Worm (Caenorhabditis elegans) whole organism, midembryonic: ENCODE results near the gene ZK1320.3.

Source experiments
- T22C8.4 ChIP-seq: fragments of 200-800 bp; sonication (Bioruptor generic); IDR thresholded peaks from 2 replicates; pipeline ENCODE4 v1.3.6; 2022; ENCODE audit warnings: missing genetic modification characterization, missing compliant biosample characterization
- cog-1 ChIP-seq: sonication (generic microtip); optimal IDR thresholded peaks from 2 replicates; lab custom pipeline; 2016; ENCODE audit warnings: missing genetic modification characterization, missing compliant biosample characterization
- flt-1 ChIP-seq: fragments of 200-800 bp; sonication (Bioruptor generic); IDR thresholded peaks from 2 replicates; pipeline ENCODE4 v1.3.6; 2022; ENCODE audit warnings: missing genetic modification characterization, missing compliant biosample characterization
- med-1 ChIP-seq: sonication (generic microtip); optimal IDR thresholded peaks from 2 replicates; lab custom pipeline; 2017; ENCODE audit warnings: missing genetic modification characterization, mild to moderate bottlenecking, missing compliant biosample characterization, antibody characterized with exemption, missing genetic modification reagents; ENCODE audit not compliant: insufficient read depth
- ref-1 ChIP-seq: fragments of 200-800 bp; sonication (Bioruptor generic); conservative IDR thresholded peaks from 2 replicates; pipeline ENCODE4 v1.3.6; 2022; ENCODE audit warnings: missing genetic modification reagents, missing genetic modification characterization, missing compliant biosample characterization
- tab-1 ChIP-seq: fragments of 200-800 bp; sonication (Bioruptor generic); IDR thresholded peaks from 2 replicates; pipeline ENCODE4 v1.3.6; 2022; ENCODE audit warnings: missing genetic modification characterization, missing compliant biosample characterization
- ztf-23 ChIP-seq: fragments of 200-800 bp; sonication (Bioruptor generic); IDR thresholded peaks from 2 replicates; pipeline ENCODE4 v1.3.6; 2022; ENCODE audit warnings: missing genetic modification reagents, missing genetic modification characterization, missing compliant biosample characterization
- ztf-29 ChIP-seq: fragments of 200-800 bp; sonication (Bioruptor generic); IDR thresholded peaks from 2 replicates; pipeline ENCODE4 v1.3.6; 2022; ENCODE audit warnings: missing genetic modification reagents, missing genetic modification characterization, missing compliant biosample characterization

DNA sequence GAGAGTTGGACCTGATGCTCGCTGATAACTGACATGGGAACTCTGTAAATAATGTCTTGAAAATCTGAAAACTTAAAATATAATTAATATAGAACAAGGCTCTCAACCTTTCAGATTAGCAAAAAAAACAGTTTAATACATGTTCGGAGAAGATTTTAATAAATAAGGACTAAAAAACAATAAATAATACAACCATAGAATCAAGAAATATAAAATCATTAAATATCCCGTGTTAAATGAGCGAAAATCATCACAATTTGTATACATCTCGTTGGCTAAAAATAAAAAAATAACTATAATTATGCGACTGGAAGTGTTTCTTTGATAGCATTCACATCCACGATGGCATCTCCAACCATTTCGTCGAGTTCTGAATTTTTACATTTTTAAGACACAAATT lies 44.5 kb upstream of the ZK1320.3 start, which contains the start of gene Y53C12A.10:
- no peak for TF ChIP-seq flt-1 (GFP tag; lab: Robert Waterston, UW)
- TF ChIP-seq ztf-23 (GFP tag; lab: Robert Waterston, UW), result no peak
- TF ChIP-seq med-1 (GFP tag; lab: Kevin White, UChicago), result no peak
- no peak for TF ChIP-seq ref-1
- no peak for TF ChIP-seq tab-1 (GFP tag; lab: Robert Waterston, UW)
- TF ChIP-seq cog-1, result no peak
- TF ChIP-seq T22C8.4, result no peak
- TF ChIP-seq ztf-29 (GFP tag; lab: Robert Waterston, UW), result no peak
